Worm (Caenorhabditis elegans): ENCODE data around the gene oac-46.

Gene oac-46

DNA sequence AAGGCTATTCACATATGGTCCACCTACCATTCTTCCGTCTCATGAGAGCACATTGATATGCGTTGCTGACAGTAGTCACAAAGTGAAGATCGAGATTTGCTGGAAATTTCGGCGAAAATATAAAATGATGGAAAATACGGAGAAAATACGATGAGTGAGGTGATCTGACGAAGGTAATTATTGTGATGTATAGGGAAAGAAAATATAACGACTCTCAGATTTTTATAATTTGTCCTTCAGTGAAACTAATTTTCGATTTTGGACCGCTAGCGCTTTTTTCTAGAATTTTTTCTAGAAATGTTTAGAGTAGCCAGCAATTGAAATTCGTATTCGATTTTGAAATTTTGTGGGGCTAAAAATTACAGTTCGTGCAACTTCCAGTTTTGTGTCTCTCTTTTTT lies 22.7 kb downstream of the oac-46 start, which contains the start of gene F46C5.2:
Gene F46C5.2 (minus strand): TSS at position 101 of the 400 bp plus-strand sequence.
- TF ChIP-seq rpc-1 (optimal IDR thresholded peaks at IDR 0.05) (no peak), rpc-1 (tag; optimal IDR thresholded peaks at IDR 0.05) (no peak), egl-44 (GFP tag; IDR thresholded peaks at IDR 0.05) (no peak), tlf-1 (GFP tag; optimal IDR thresholded peaks at IDR 0.05) (no peak), Y67H2A.10 (GFP tag; conservative IDR thresholded peaks at IDR 0.05) (no peak), B0261.1 (tag; optimal IDR thresholded peaks at IDR 0.05) (no peak)

DNA sequence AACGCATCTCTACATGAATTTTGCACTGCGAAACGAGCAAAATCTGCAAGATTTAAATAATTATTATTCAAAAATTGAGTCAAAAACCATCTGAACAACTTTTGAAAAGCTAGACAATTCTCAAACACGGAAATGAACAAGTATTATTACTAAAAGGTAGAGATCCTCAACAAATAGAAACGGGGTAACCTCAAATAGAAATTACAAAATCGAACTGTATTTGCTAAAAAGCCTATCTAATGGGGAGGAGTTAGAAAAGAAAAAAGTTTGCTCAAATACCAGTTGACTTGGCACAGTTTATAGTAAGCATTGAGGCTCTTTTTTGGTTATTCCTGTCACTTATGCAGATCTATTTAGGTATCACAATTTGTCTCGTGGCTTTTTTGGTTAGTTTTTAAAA lies 26.1 kb downstream of the oac-46 start, which contains the start of gene nas-25:
Gene nas-25 (plus strand): TSS at position 301 of the 400 bp plus-strand sequence.
- no peak for TF ChIP-seq pha-4 (tag; optimal IDR thresholded peaks at IDR 0.05)
- no peak for TF ChIP-seq zfh-2 (GFP tag; conservative IDR thresholded peaks at IDR 0.05)
- no peak for TF ChIP-seq chd-7 (tag; optimal IDR thresholded peaks at IDR 0.05)
- no peak for TF ChIP-seq ceh-91 (GFP tag; IDR thresholded peaks at IDR 0.05)
- no peak for TF ChIP-seq F23B12.7 (tag; optimal IDR thresholded peaks at IDR 0.05; ENCODE audit: insufficient read depth)
- no peak for TF ChIP-seq hlh-12 (tag; optimal IDR thresholded peaks at IDR 0.05)
- TF ChIP-seq F10E7.11 (tag; optimal IDR thresholded peaks at IDR 0.05), result no peak
- TF ChIP-seq ceh-40 (GFP tag; IDR thresholded peaks at IDR 0.05), result no peak
- TF ChIP-seq hmg-1.2 (GFP tag; IDR thresholded peaks at IDR 0.05), result no peak
- no peak for TF ChIP-seq nhr-90 (tag; optimal IDR thresholded peaks at IDR 0.05)
- TF ChIP-seq ztf-26 (tag; optimal IDR thresholded peaks at IDR 0.05), result no peak
- TF ChIP-seq attf-6 (GFP tag; IDR thresholded peaks at IDR 0.05), result no peak
- no peak for TF ChIP-seq F39B2.1 (GFP tag; IDR thresholded peaks at IDR 0.05)
- no peak for TF ChIP-seq F57A8.1 (GFP tag; optimal IDR thresholded peaks at IDR 0.05)
- no peak for TF ChIP-seq T26A5.8 (tag; optimal IDR thresholded peaks at IDR 0.05)
- TF ChIP-seq ztf-22 (GFP tag; optimal IDR thresholded peaks at IDR 0.05), result no peak
- TF ChIP-seq sdz-38 (tag; optimal IDR thresholded peaks at IDR 0.05), result no peak
- no peak for TF ChIP-seq attf-3 (GFP tag; conservative IDR thresholded peaks at IDR 0.05)
- TF ChIP-seq mel-28 (tag; optimal IDR thresholded peaks at IDR 0.05; ENCODE audit: borderline replicate concordance), result no peak
- TF ChIP-seq hmg-20 (GFP tag; IDR thresholded peaks at IDR 0.05), result no peak

DNA sequence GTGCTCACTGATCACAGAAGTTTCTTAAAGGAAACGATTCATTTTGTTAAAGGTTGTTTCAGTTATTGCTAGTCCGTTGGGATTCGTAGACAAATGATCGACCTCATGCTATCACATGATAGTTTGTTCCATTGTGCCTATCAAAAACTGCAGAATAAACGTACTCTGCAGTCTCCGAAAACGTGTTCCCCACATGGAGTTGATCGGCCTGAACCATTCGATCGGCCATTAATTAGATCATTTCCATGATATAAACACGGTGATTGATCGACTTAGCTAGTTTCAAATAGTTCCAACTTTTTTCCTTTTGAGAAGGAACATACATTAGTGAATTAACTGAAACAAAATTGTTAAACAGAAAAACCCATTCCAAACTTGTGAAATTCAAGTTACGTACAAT lies 29.2 kb downstream of the oac-46 start:
- peak; percentile 1 for TF ChIP-seq lin-40 (tag; optimal IDR thresholded peaks at IDR 0.05)
- TF ChIP-seq ceh-91 (GFP tag; IDR thresholded peaks at IDR 0.05), result no peak
- no peak for TF ChIP-seq nhr-27 (tag; optimal IDR thresholded peaks at IDR 0.05)
- TF ChIP-seq somi-1 (GFP tag; optimal IDR thresholded peaks at IDR 0.05), result peak; percentile 19
- TF ChIP-seq ztf-3 (GFP tag; optimal IDR thresholded peaks at IDR 0.05), result no peak
- TF ChIP-seq ceh-58 (GFP tag; IDR thresholded peaks at IDR 0.05), result no peak
- TF ChIP-seq lir-1 (GFP tag; conservative IDR thresholded peaks at IDR 0.05), result no peak
- no peak for TF ChIP-seq zim-3 (tag; optimal IDR thresholded peaks at IDR 0.05)

DNA sequence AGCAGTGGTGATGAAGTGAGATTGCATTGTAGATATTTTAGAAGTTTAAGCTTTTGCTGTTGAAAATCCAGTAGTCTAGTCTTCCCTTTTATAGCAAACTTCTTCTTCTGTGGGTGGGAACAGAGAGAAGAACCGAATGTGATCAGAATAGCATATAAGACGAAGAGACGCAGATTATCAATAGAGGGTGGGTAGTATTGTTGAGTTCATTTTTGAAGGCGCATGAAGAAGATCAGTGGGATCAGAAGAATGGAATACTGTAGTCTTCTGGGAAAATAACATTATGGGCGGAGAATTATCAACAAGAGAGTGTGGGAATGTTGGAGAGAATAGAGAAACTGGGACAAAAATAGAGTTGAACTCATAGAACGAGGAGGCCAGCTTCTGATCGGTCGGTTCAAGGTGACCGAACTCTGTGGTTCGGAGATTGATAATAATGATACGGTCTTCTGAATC lies 30.7 kb downstream of the oac-46 start, which contains the start of gene F46C5.1:
Gene F46C5.1 (minus strand): TSS at position 51 of the 456 bp plus-strand sequence.
- TF ChIP-seq egrh-3 (GFP tag; IDR thresholded peaks at IDR 0.05) (no peak), snpc-3.4 (tag; optimal IDR thresholded peaks at IDR 0.05) (no peak), B0035.1 (tag; optimal IDR thresholded peaks at IDR 0.05) (no peak), Y53F4B.3 (GFP tag; IDR thresholded peaks at IDR 0.05) (no peak), hmg-1.2 (GFP tag; IDR thresholded peaks at IDR 0.05) (peak; percentile 26; the same call in 1 of the 2 replicates), dox-1 (GFP tag; IDR thresholded peaks at IDR 0.05) (no peak), F57C9.4 (tag; optimal IDR thresholded peaks at IDR 0.05) (no peak), F10E7.11 (tag; optimal IDR thresholded peaks at IDR 0.05) (no peak)
